Worm (Caenorhabditis elegans) whole organism, L2 larva: Measurements from ENCODE around the gene wip-1.

Experiments
- C34F6.9 ChIP-seq: fragments of 150-350 bp; optimal IDR thresholded peaks from 2 replicates; lab custom pipeline; 2014; ENCODE audit warnings: missing biosample characterization, missing genetic modification characterization
- F13H6.1 ChIP-seq: sonication (generic microtip); optimal IDR thresholded peaks from 2 replicates; lab custom pipeline; 2016; ENCODE audit warnings: missing genetic modification characterization, missing compliant biosample characterization
- R02D3.7 ChIP-seq: fragments of 150-350 bp; optimal IDR thresholded peaks from 2 replicates; lab custom pipeline; 2014; ENCODE audit warnings: missing biosample characterization, missing genetic modification characterization
- Y55F3AM.14 ChIP-seq: fragments of 200-800 bp; sonication (Bioruptor generic); optimal IDR thresholded peaks from 2 replicates; lab custom pipeline; 2018; ENCODE audit warnings: mild to moderate bottlenecking, missing genetic modification characterization, missing compliant biosample characterization
- ZK546.5 ChIP-seq: sonication (generic microtip); optimal IDR thresholded peaks from 2 replicates; lab custom pipeline; 2017; ENCODE audit warnings: missing biosample characterization, missing genetic modification characterization
- alr-1 ChIP-seq: fragments of 150-350 bp; optimal IDR thresholded peaks from 2 replicates; lab custom pipeline; 2014; ENCODE audit warnings: missing biosample characterization, missing genetic modification characterization
- aly-2 ChIP-seq: fragments of 150-350 bp; optimal IDR thresholded peaks from 2 replicates; lab custom pipeline; 2014; ENCODE audit warnings: missing biosample characterization, missing genetic modification characterization
- ama-1 ChIP-seq: fragments of 150-350 bp; optimal IDR thresholded peaks from 2 replicates; lab custom pipeline; 2018; ENCODE audit warnings: inconsistent platforms
- blmp-1 ChIP-seq: sonication (generic microtip); optimal IDR thresholded peaks from 2 replicates; lab custom pipeline; 2017; ENCODE audit warnings: missing genetic modification characterization, mild to moderate bottlenecking, missing compliant biosample characterization, antibody characterized with exemption, moderate library complexity; ENCODE audit not compliant: insufficient read depth
- ceh-16 ChIP-seq: fragments of 150-350 bp; optimal IDR thresholded peaks from 2 replicates; lab custom pipeline; 2014; ENCODE audit warnings: missing biosample characterization, missing genetic modification characterization
- ceh-82 ChIP-seq: fragments of 150-350 bp; optimal IDR thresholded peaks from 2 replicates; lab custom pipeline; 2014; ENCODE audit warnings: missing biosample characterization, missing genetic modification characterization
- crh-2 ChIP-seq: sonication (generic microtip); optimal IDR thresholded peaks from 2 replicates; lab custom pipeline; 2017; ENCODE audit warnings: missing biosample characterization, missing genetic modification characterization
- dmd-4 ChIP-seq: sonication (generic microtip); optimal IDR thresholded peaks from 2 replicates; lab custom pipeline; 2017; ENCODE audit warnings: missing biosample characterization, missing genetic modification characterization
- egl-27 ChIP-seq: sonication (generic microtip); optimal IDR thresholded peaks from 3 replicates; lab custom pipeline; 2017; ENCODE audit warnings: missing biosample characterization, missing genetic modification reagents, missing genetic modification characterization
- elt-1 ChIP-seq: fragments of 150-350 bp; optimal IDR thresholded peaks from 2 replicates; lab custom pipeline; 2014; ENCODE audit warnings: missing biosample characterization, missing genetic modification characterization
- fos-1 ChIP-seq: fragments of 150-350 bp; optimal IDR thresholded peaks from 2 replicates; lab custom pipeline; 2014; ENCODE audit warnings: missing biosample characterization, missing genetic modification characterization
- gmeb-1 ChIP-seq: fragments of 150-350 bp; optimal IDR thresholded peaks from 2 replicates; lab custom pipeline; 2014; ENCODE audit warnings: missing biosample characterization, missing genetic modification characterization
- lin-11 ChIP-seq: fragments of 150-350 bp; sonication (generic microtip); optimal IDR thresholded peaks from 2 replicates; lab custom pipeline; 2014; ENCODE audit warnings: missing biosample characterization, missing genetic modification characterization, inconsistent platforms, mixed read lengths
- lin-13 ChIP-seq: fragments of 150-350 bp; optimal IDR thresholded peaks from 2 replicates; lab custom pipeline; 2014; ENCODE audit warnings: missing biosample characterization, missing genetic modification reagents, missing genetic modification characterization
- lin-39 ChIP-seq: fragments of 150-350 bp; optimal IDR thresholded peaks from 2 replicates; lab custom pipeline; 2014; ENCODE audit warnings: missing biosample characterization, missing genetic modification reagents, missing genetic modification characterization
- lsy-2 ChIP-seq, 2 experiments: fragments of 150-350 bp in 1 of 2; sonication (generic microtip) in 1 of 2; optimal IDR thresholded peaks; 2 replicates each; lab custom pipeline; 2014 to 2017; ENCODE audit warnings: missing biosample characterization in 2 of 2, missing genetic modification characterization in 2 of 2
- mab-5 ChIP-seq: fragments of 150-350 bp; optimal IDR thresholded peaks from 2 replicates; lab custom pipeline; 2014; ENCODE audit warnings: missing biosample characterization, missing genetic modification characterization
- mbf-1 ChIP-seq: sonication (generic microtip); optimal IDR thresholded peaks from 2 replicates; lab custom pipeline; 2017; ENCODE audit warnings: missing biosample characterization, missing genetic modification characterization
- mdl-1 ChIP-seq, 2 experiments: fragments of 150-350 bp in 1 of 2; sonication (generic microtip) in 1 of 2; optimal IDR thresholded peaks; 2 replicates each; lab custom pipeline; 2017; ENCODE audit warnings: missing biosample characterization in 2 of 2, missing genetic modification characterization in 2 of 2
- nhr-10 ChIP-seq: sonication (generic microtip); optimal IDR thresholded peaks from 2 replicates; lab custom pipeline; 2017; ENCODE audit warnings: missing biosample characterization, missing genetic modification characterization
- nhr-11 ChIP-seq: fragments of 150-350 bp; optimal IDR thresholded peaks from 2 replicates; lab custom pipeline; 2014; ENCODE audit warnings: missing biosample characterization, missing genetic modification characterization
- nhr-12 ChIP-seq: fragments of 150-350 bp; optimal IDR thresholded peaks from 2 replicates; lab custom pipeline; 2014; ENCODE audit warnings: missing biosample characterization, missing genetic modification characterization
- nhr-129 ChIP-seq: fragments of 150-350 bp; optimal IDR thresholded peaks from 2 replicates; lab custom pipeline; 2014; ENCODE audit warnings: missing biosample characterization, missing genetic modification characterization
- nhr-21 ChIP-seq: fragments of 150-350 bp; optimal IDR thresholded peaks from 2 replicates; lab custom pipeline; 2014; ENCODE audit warnings: missing biosample characterization, missing genetic modification characterization
- nhr-237 ChIP-seq: fragments of 150-350 bp; optimal IDR thresholded peaks from 2 replicates; lab custom pipeline; 2014; ENCODE audit warnings: missing biosample characterization, missing genetic modification characterization
- nhr-25 ChIP-seq: fragments of 150-350 bp; sonication (generic microtip); optimal IDR thresholded peaks from 3 replicates; lab custom pipeline; 2014; ENCODE audit warnings: missing biosample characterization, missing genetic modification characterization
- peb-1 ChIP-seq: fragments of 150-350 bp; optimal IDR thresholded peaks from 2 replicates; lab custom pipeline; 2014; ENCODE audit warnings: missing biosample characterization, missing genetic modification characterization
- sem-4 ChIP-seq: fragments of 150-350 bp; optimal IDR thresholded peaks from 2 replicates; lab custom pipeline; 2014; ENCODE audit warnings: missing biosample characterization, missing genetic modification reagents, missing genetic modification characterization
- skn-1 ChIP-seq: sonication (generic microtip); optimal IDR thresholded peaks from 2 replicates; lab custom pipeline; 2017; ENCODE audit warnings: missing biosample characterization, missing genetic modification characterization
- sma-3 ChIP-seq: sonication (generic microtip); optimal IDR thresholded peaks from 2 replicates; lab custom pipeline; 2016; ENCODE audit warnings: missing genetic modification reagents, missing genetic modification characterization, missing compliant biosample characterization
- sma-9 ChIP-seq, 2 experiments: fragments of 150-350 bp in 1 of 2; sonication (generic microtip) in 1 of 2; optimal IDR thresholded peaks; 2 replicates each; lab custom pipeline; 2014 to 2016; ENCODE audit warnings: missing genetic modification characterization in 2 of 2, mild to moderate bottlenecking in 1 of 2, missing biosample characterization in 1 of 2, missing compliant biosample characterization in 1 of 2, missing genetic modification reagents in 1 of 2, moderate library complexity in 1 of 2
- snpc-4 ChIP-seq: fragments of 150-350 bp; optimal IDR thresholded peaks from 2 replicates; lab custom pipeline; 2014; ENCODE audit warnings: missing biosample characterization, missing genetic modification characterization
- unc-39 ChIP-seq: fragments of 150-350 bp; optimal IDR thresholded peaks from 2 replicates; lab custom pipeline; 2014; ENCODE audit warnings: missing biosample characterization, missing genetic modification characterization
- unc-55 ChIP-seq: fragments of 150-350 bp; sonication (generic microtip); optimal IDR thresholded peaks from 3 replicates; lab custom pipeline; 2014; ENCODE audit warnings: missing biosample characterization, missing genetic modification reagents, missing genetic modification characterization
- unc-62 ChIP-seq: fragments of 150-350 bp; optimal IDR thresholded peaks from 2 replicates; lab custom pipeline; 2014; ENCODE audit warnings: missing biosample characterization, missing genetic modification reagents, missing genetic modification characterization
- ztf-1 ChIP-seq: fragments of 200-800 bp; sonication (Bioruptor generic); conservative IDR thresholded peaks from 2 replicates; pipeline ENCODE4 v1.3.6; 2022; ENCODE audit warnings: missing genetic modification characterization, missing compliant biosample characterization
- ztf-11 ChIP-seq: sonication (generic microtip); optimal IDR thresholded peaks from 2 replicates; lab custom pipeline; 2017; ENCODE audit warnings: missing biosample characterization, missing genetic modification characterization
- ztf-4 ChIP-seq: fragments of 150-350 bp; optimal IDR thresholded peaks from 2 replicates; lab custom pipeline; 2014; ENCODE audit warnings: missing biosample characterization, missing genetic modification characterization

The wip-1 gene

ce11 chrIII:5022964-5023363 is 4.5 kb downstream of the wip-1 start, which contains the start of gene R144.13:
TSS of gene R144.13 (plus strand) at chrIII:5023264.
- no peak for TF ChIP-seq gmeb-1 (tag; lab: Kevin White, UChicago)
- TF ChIP-seq ZK546.5 (tag; lab: Kevin White, UChicago) = no peak

DNA sequence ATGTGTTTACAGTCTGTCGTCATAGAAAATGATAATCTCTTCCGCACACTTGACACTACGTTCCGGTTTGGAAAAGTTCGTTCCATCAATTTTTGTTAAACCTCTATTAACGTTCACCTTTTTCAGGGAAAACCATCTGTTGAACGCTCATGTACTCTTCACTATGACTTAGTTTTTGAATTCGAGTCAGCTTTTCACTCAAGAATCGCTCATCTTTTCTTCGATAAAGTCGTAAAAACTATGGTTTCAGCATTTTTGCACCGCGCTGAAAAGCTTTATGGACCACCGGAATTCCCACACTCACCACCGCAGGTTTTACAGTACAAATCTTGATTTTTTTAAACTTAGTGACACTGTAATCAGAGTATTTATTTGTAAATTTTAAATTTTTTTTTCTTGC is 5.2 kb downstream of the wip-1 start:
- TF ChIP-seq sma-3 (GFP tag; lab: Kevin White, UChicago) (no peak), unc-39 (no peak), dmd-4 (tag; lab: Kevin White, UChicago) (no peak), nhr-25 (tag; lab: Kevin White, UChicago) (no peak), ztf-11 (tag; lab: Kevin White, UChicago) (no peak), sem-4 (no peak), mbf-1 (tag; lab: Kevin White, UChicago) (no peak), nhr-12 (no peak), nhr-237 (no peak), peb-1 (tag; lab: Kevin White, UChicago) (no peak), ama-1 (no peak), ztf-4 (no peak), unc-62 (GFP tag; lab: Kevin White, UChicago) (no peak), mab-5 (tag; lab: Kevin White, UChicago) (no peak), lin-11 (no peak), elt-1 (tag; lab: Kevin White, UChicago) (no peak), gmeb-1 (tag; lab: Kevin White, UChicago) (no peak), ceh-82 (tag; lab: Kevin White, UChicago) (no peak), ceh-16 (tag; lab: Kevin White, UChicago) (no peak), skn-1 (tag; lab: Kevin White, UChicago) (no peak)

ce11 chrIII:5024393-5024964 is 6.0 kb downstream of the wip-1 start, which contains the start of gene pcf-11:
TSS of gene pcf-11 (plus strand) at chrIII:5024914.
- TF ChIP-seq sem-4 (peak; percentile 68), gmeb-1 (tag; lab: Kevin White, UChicago) (peak; percentile 50), egl-27 (tag; lab: Kevin White, UChicago) (no peak), sma-3 (GFP tag; lab: Kevin White, UChicago) (peak; percentile 42), C34F6.9 (tag; lab: Kevin White, UChicago) (peak; percentile 84), F13H6.1 (peak; percentile 48), peb-1 (tag; lab: Kevin White, UChicago) (no peak), mab-5 (tag; lab: Kevin White, UChicago) (peak; percentile 31), lsy-2 (tag; optimal IDR thresholded peaks at IDR 0.05; lab: Kevin White, UChicago) (peak; percentile 43 to 63), dmd-4 (tag; lab: Kevin White, UChicago) (no peak), lin-11 (peak; percentile 75), ama-1 (peak; percentile 83), nhr-237 (no peak), mdl-1 (tag; optimal IDR thresholded peaks at IDR 0.05; lab: Kevin White, UChicago) (peak; percentile 66 to 77), sma-9 (GFP tag; optimal IDR thresholded peaks at IDR 0.05; lab: Kevin White, UChicago) (peak; percentile 20), sma-9 (tag; optimal IDR thresholded peaks at IDR 0.05; lab: Kevin White, UChicago) (no peak), nhr-25 (tag; lab: Kevin White, UChicago) (peak; percentile 44), unc-55 (peak; percentile 77), nhr-129 (tag; lab: Kevin White, UChicago) (peak; percentile 52), blmp-1 (tag; lab: Kevin White, UChicago) (peak; percentile 47), fos-1 (tag; lab: Kevin White, UChicago) (peak; percentile 46), crh-2 (peak; percentile 84), lin-13 (GFP tag; lab: Kevin White, UChicago) (peak; percentile 64), Y55F3AM.14 (GFP tag; lab: Kevin White, UChicago) (no peak)

ce11 chrIII:5025136-5025629 is 6.7 kb downstream of the wip-1 start:
- no peak for TF ChIP-seq nhr-11 (tag; lab: Kevin White, UChicago)
- TF ChIP-seq sma-3 (GFP tag; lab: Kevin White, UChicago) = peak; percentile 44
- TF ChIP-seq lsy-2 (tag; optimal IDR thresholded peaks at IDR 0.05; lab: Kevin White, UChicago) = peak in 1 of 2 experiments; percentile 60
- TF ChIP-seq mab-5 (tag; lab: Kevin White, UChicago) = no peak
- TF ChIP-seq aly-2 (tag; lab: Kevin White, UChicago) = no peak
- no peak for TF ChIP-seq skn-1 (tag; lab: Kevin White, UChicago)
- peak; percentile 2 for TF ChIP-seq nhr-21 (tag; lab: Kevin White, UChicago)
- TF ChIP-seq ceh-16 (tag; lab: Kevin White, UChicago) = no peak
- peak; percentile 26 for TF ChIP-seq crh-2
- no peak for TF ChIP-seq peb-1 (tag; lab: Kevin White, UChicago)
- TF ChIP-seq nhr-12 = no peak
- no peak for TF ChIP-seq unc-55
- no peak for TF ChIP-seq unc-39
- no peak for TF ChIP-seq R02D3.7
- TF ChIP-seq fos-1 (tag; lab: Kevin White, UChicago) = no peak
- TF ChIP-seq nhr-129 (tag; lab: Kevin White, UChicago) = no peak
- no peak for TF ChIP-seq lin-39 (tag; lab: Kevin White, UChicago)
- no peak for TF ChIP-seq alr-1 (tag; lab: Kevin White, UChicago)
- no peak for TF ChIP-seq nhr-237
- no peak for TF ChIP-seq elt-1 (tag; lab: Kevin White, UChicago)
- TF ChIP-seq ztf-11 (tag; lab: Kevin White, UChicago) = no peak
- peak; percentile 7 for TF ChIP-seq F13H6.1
- TF ChIP-seq ztf-4 = peak; percentile 79
- TF ChIP-seq ztf-1 = peak; percentile 93
- no peak for TF ChIP-seq snpc-4
- no peak for TF ChIP-seq mbf-1 (tag; lab: Kevin White, UChicago)
- peak; percentile 28 for TF ChIP-seq gmeb-1 (tag; lab: Kevin White, UChicago)
- TF ChIP-seq Y55F3AM.14 (GFP tag; lab: Kevin White, UChicago) = peak; percentile 7
- TF ChIP-seq nhr-10 (tag; lab: Kevin White, UChicago) = no peak
